Worm (Caenorhabditis elegans): ENCODE measurements around the gene D2023.3.

DNA sequence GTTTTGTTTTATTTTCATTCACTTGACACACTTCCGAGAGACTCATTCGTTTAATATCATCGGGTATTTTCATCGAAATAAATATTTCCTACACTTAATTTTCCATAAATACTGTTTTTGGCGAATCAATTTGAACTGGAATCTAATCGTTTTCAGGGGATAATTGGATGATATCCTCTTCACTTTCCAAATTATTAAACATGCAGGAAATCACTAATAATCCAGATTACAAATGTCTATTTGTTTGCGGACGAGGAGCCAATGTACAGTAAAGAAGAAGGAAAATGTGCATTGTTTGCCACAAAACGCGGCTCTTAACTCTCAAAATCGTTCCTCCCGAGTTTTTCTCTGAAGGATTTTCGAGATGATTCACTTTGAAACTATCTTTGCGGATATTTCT is 35.3 kb downstream of the D2023.3 start, which contains the start of gene F55A11.6:
- TF ChIP-seq fos-1 (tag; optimal IDR thresholded peaks at IDR 0.05) = no peak
- TF ChIP-seq F13H6.1 (tag; optimal IDR thresholded peaks at IDR 0.05) = no peak
- TF ChIP-seq snpc-4 (tag; optimal IDR thresholded peaks at IDR 0.05) = no peak
- TF ChIP-seq unc-39 (tag; optimal IDR thresholded peaks at IDR 0.05) = no peak
- TF ChIP-seq lsy-2 (tag; optimal IDR thresholded peaks at IDR 0.05) = no peak
- no peak for TF ChIP-seq ztf-11 (tag; optimal IDR thresholded peaks at IDR 0.05)
- no peak for TF ChIP-seq nhr-11 (tag; optimal IDR thresholded peaks at IDR 0.05)
- no peak for TF ChIP-seq lin-39 (tag; optimal IDR thresholded peaks at IDR 0.05)
- no peak for TF ChIP-seq mdl-1 (tag; optimal IDR thresholded peaks at IDR 0.05)
- no peak for TF ChIP-seq lin-13 (GFP tag; optimal IDR thresholded peaks at IDR 0.05)
- no peak for TF ChIP-seq nhr-237 (tag; optimal IDR thresholded peaks at IDR 0.05)
- no peak for TF ChIP-seq sem-4 (tag; optimal IDR thresholded peaks at IDR 0.05)
- TF ChIP-seq nhr-21 (tag; optimal IDR thresholded peaks at IDR 0.05) = no peak
- no peak for TF ChIP-seq alr-1 (tag; optimal IDR thresholded peaks at IDR 0.05)

Data from whole organism, L2 larva.